Fruit fly (Drosophila melanogaster) whole organism, embryonic: ENCODE measurements around the gene BCAS2.

ENCODE experiments used
- ATbp ChIP-seq: fragments of 200-800 bp; sonication (Bioruptor generic); optimal IDR thresholded peaks from 2 replicates; lab custom pipeline; 2017; ENCODE audit warnings: missing biosample characterization, mild to moderate bottlenecking, missing genetic modification characterization, missing genetic modification reagents
- Atf3 ChIP-seq: fragments of 200-800 bp; sonication (Bioruptor generic); optimal IDR thresholded peaks from 3 replicates; lab custom pipeline; 2016; ENCODE audit warnings: missing biosample characterization, missing genetic modification characterization
- CG12942 ChIP-seq: fragments of 200-800 bp; sonication (Bioruptor generic); optimal IDR thresholded peaks from 3 replicates; lab custom pipeline; 2016; ENCODE audit warnings: missing biosample characterization, missing genetic modification characterization
- CG16815 ChIP-seq: fragments of 200-800 bp; sonication (Bioruptor generic); optimal IDR thresholded peaks from 3 replicates; lab custom pipeline; 2017; ENCODE audit warnings: missing biosample characterization, mild to moderate bottlenecking, missing genetic modification characterization
- CG17829 ChIP-seq: fragments of 200-800 bp; optimal IDR thresholded peaks from 2 replicates; lab custom pipeline; 2019; ENCODE audit warnings: missing biosample characterization, mild to moderate bottlenecking, missing genetic modification characterization, moderate library complexity
- CG18599 ChIP-seq: fragments of 200-800 bp; sonication (Bioruptor generic); optimal IDR thresholded peaks from 3 replicates; lab custom pipeline; 2017; ENCODE audit warnings: missing biosample characterization, missing genetic modification characterization, mild to moderate bottlenecking, moderate library complexity, missing genetic modification reagents
- CG2712 ChIP-seq: fragments of 200-800 bp; optimal IDR thresholded peaks from 3 replicates; lab custom pipeline; 2019; ENCODE audit warnings: missing biosample characterization, mild to moderate bottlenecking, missing genetic modification characterization, moderate library complexity
- CG2875 ChIP-seq: fragments of 200-800 bp; sonication (Bioruptor generic); optimal IDR thresholded peaks from 2 replicates; lab custom pipeline; 2017; ENCODE audit warnings: missing biosample characterization, mild to moderate bottlenecking, missing genetic modification characterization, missing genetic modification reagents
- CG30431 ChIP-seq: fragments of 200-800 bp; sonication (Bioruptor generic); optimal IDR thresholded peaks from 2 replicates; lab custom pipeline; 2017; ENCODE audit warnings: missing biosample characterization, missing genetic modification characterization
- CG3281 ChIP-seq: fragments of 200-800 bp; sonication (Bioruptor generic); optimal IDR thresholded peaks from 3 replicates; lab custom pipeline; 2017; ENCODE audit warnings: missing biosample characterization, mild to moderate bottlenecking, missing genetic modification characterization
- CG33557 ChIP-seq: fragments of 200-800 bp; sonication (Bioruptor generic); optimal IDR thresholded peaks from 2 replicates; lab custom pipeline; 2019; ENCODE audit warnings: missing biosample characterization, mild to moderate bottlenecking, missing genetic modification characterization, moderate library complexity
- CG34224 ChIP-seq: fragments of 200-800 bp; sonication (Bioruptor generic); IDR thresholded peaks from 3 replicates; pipeline ENCODE4 v1.3.6; 2022; ENCODE audit warnings: missing biosample characterization, missing genetic modification characterization; ENCODE audit not compliant: partially characterized antibody
- CG7928 ChIP-seq: fragments of 200-800 bp; sonication (Bioruptor generic); optimal IDR thresholded peaks from 2 replicates; lab custom pipeline; 2017; ENCODE audit warnings: missing biosample characterization, mild to moderate bottlenecking, missing genetic modification characterization
- CG9817 ChIP-seq: fragments of 200-800 bp; sonication (Bioruptor generic); optimal IDR thresholded peaks from 2 replicates; lab custom pipeline; 2018; ENCODE audit warnings: missing biosample characterization, mild to moderate bottlenecking, missing genetic modification characterization, moderate library complexity
- Dek ChIP-seq: fragments of 200-800 bp; sonication (Bioruptor generic); optimal IDR thresholded peaks from 3 replicates; lab custom pipeline; 2019; ENCODE audit warnings: missing biosample characterization, mild to moderate bottlenecking, missing genetic modification characterization, moderate library complexity
- Dll ChIP-seq: fragments of 200-800 bp; sonication (Bioruptor generic); IDR thresholded peaks from 4 replicates; pipeline ENCODE4 v1.3.6; 2022; ENCODE audit warnings: missing biosample characterization, missing genetic modification characterization; ENCODE audit not compliant: partially characterized antibody
- Doc3 ChIP-seq: fragments of 200-800 bp; sonication (Bioruptor generic); IDR thresholded peaks from 3 replicates; pipeline ENCODE4 v1.3.6; 2022; ENCODE audit warnings: missing biosample characterization, missing genetic modification characterization; ENCODE audit not compliant: partially characterized antibody
- Eip74EF ChIP-seq, 2 experiments: fragments of 200-800 bp in 1 of 2; fragments of >200 bp in 1 of 2; sonication (Bioruptor generic) in 1 of 2; optimal IDR thresholded peaks; 2 replicates each; lab custom pipeline; 2017 to 2019; ENCODE audit warnings: missing biosample characterization in 2 of 2, missing genetic modification characterization in 2 of 2, mild to moderate bottlenecking in 1 of 2, moderate library complexity in 1 of 2
- Gug ChIP-seq: fragments of 200-800 bp; sonication (Bioruptor generic); IDR thresholded peaks from 4 replicates; pipeline ENCODE4 v1.3.6; 2022; ENCODE audit warnings: missing biosample characterization, missing genetic modification characterization
- H2.0 ChIP-seq: fragments of 200-800 bp; sonication (Bioruptor generic); IDR thresholded peaks from 2 replicates; pipeline ENCODE4 v1.3.6; 2022; ENCODE audit warnings: missing biosample characterization, missing genetic modification characterization
- NC2β ChIP-seq: fragments of 200-800 bp; sonication (Bioruptor generic); optimal IDR thresholded peaks from 2 replicates; lab custom pipeline; 2016; ENCODE audit warnings: missing biosample characterization, missing genetic modification characterization
- Nf-YB ChIP-seq: fragments of 200-800 bp; sonication (Bioruptor generic); optimal IDR thresholded peaks from 3 replicates; lab custom pipeline; 2019; ENCODE audit warnings: missing biosample characterization, mild to moderate bottlenecking, missing genetic modification characterization, moderate library complexity
- Oli ChIP-seq: fragments of 200-800 bp; sonication (Bioruptor generic); optimal IDR thresholded peaks from 2 replicates; lab custom pipeline; 2018; ENCODE audit warnings: missing biosample characterization, mild to moderate bottlenecking, missing genetic modification characterization, moderate library complexity
- Poxn ChIP-seq: fragments of 200-800 bp; sonication (Bioruptor generic); IDR thresholded peaks from 2 replicates; pipeline ENCODE4 v1.3.6; 2022; ENCODE audit warnings: missing biosample characterization, missing genetic modification characterization
- Spps ChIP-seq: fragments of 200-800 bp; sonication (Bioruptor generic); optimal IDR thresholded peaks from 2 replicates; lab custom pipeline; 2018; ENCODE audit warnings: missing biosample characterization, mild to moderate bottlenecking, missing genetic modification characterization
- YL-1 ChIP-seq: fragments of 200-800 bp; sonication (Bioruptor generic); optimal IDR thresholded peaks from 3 replicates; lab custom pipeline; 2017; ENCODE audit warnings: missing biosample characterization, mild to moderate bottlenecking, missing genetic modification characterization
- al ChIP-seq: fragments of 200-800 bp; sonication (Bioruptor generic); IDR thresholded peaks from 2 replicates; pipeline ENCODE4 v1.3.6; 2022; ENCODE audit warnings: missing biosample characterization, missing genetic modification characterization
- aop ChIP-seq: fragments of 200-800 bp; sonication (Bioruptor generic); IDR thresholded peaks from 2 replicates; pipeline ENCODE4 v1.3.6; 2022; ENCODE audit warnings: missing biosample characterization, missing genetic modification characterization
- btn ChIP-seq: fragments of 200-800 bp; sonication (Bioruptor generic); optimal IDR thresholded peaks from 2 replicates; lab custom pipeline; 2016; ENCODE audit warnings: missing biosample characterization, missing genetic modification characterization
- dimm ChIP-seq: fragments of 200-800 bp; sonication (Bioruptor generic); IDR thresholded peaks from 2 replicates; pipeline ENCODE4 v1.3.6; 2022; ENCODE audit warnings: missing biosample characterization, missing genetic modification characterization
- dm ChIP-seq: fragments of 200-800 bp; sonication (Bioruptor generic); optimal IDR thresholded peaks from 3 replicates; lab custom pipeline; 2016; ENCODE audit warnings: missing biosample characterization, missing genetic modification characterization
- dysf ChIP-seq: fragments of 200-800 bp; sonication (Bioruptor generic); IDR thresholded peaks from 3 replicates; pipeline ENCODE4 v1.3.6; 2022; ENCODE audit warnings: missing biosample characterization, missing genetic modification characterization
- ems ChIP-seq: fragments of 200-800 bp; sonication (Bioruptor generic); optimal IDR thresholded peaks from 3 replicates; lab custom pipeline; 2016; ENCODE audit warnings: missing biosample characterization, missing genetic modification characterization
- exex ChIP-seq: fragments of 200-800 bp; sonication (Bioruptor generic); optimal IDR thresholded peaks from 4 replicates; lab custom pipeline; 2018; ENCODE audit warnings: missing biosample characterization, mild to moderate bottlenecking, missing genetic modification characterization, moderate library complexity
- hkb ChIP-seq, 2 experiments: fragments of 200-800 bp in 1 of 2; fragments of >200 bp in 1 of 2; sonication (Bioruptor generic) in 1 of 2; IDR thresholded peaks in 1 of 2; optimal IDR thresholded peaks in 1 of 2; 2 replicates each; pipeline versions ENCODE4 v1.3.6 to Lab custom; 2017 to 2022; ENCODE audit warnings: missing biosample characterization in 1 of 2, missing genetic modification characterization in 1 of 2
- nau ChIP-seq: fragments of 200-800 bp; sonication (Bioruptor generic); optimal IDR thresholded peaks from 3 replicates; lab custom pipeline; 2017; ENCODE audit warnings: missing biosample characterization, mild to moderate bottlenecking, missing genetic modification characterization, missing genetic modification reagents
- nmo ChIP-seq: fragments of 200-800 bp; sonication (Bioruptor generic); optimal IDR thresholded peaks from 2 replicates; lab custom pipeline; 2018; ENCODE audit warnings: missing biosample characterization, mild to moderate bottlenecking, missing genetic modification characterization, moderate library complexity
- org-1 ChIP-seq: fragments of 200-800 bp; sonication (Bioruptor generic); optimal IDR thresholded peaks from 2 replicates; lab custom pipeline; 2017; ENCODE audit warnings: missing biosample characterization, missing genetic modification characterization
- pita ChIP-seq: fragments of 200-800 bp; sonication (Bioruptor generic); optimal IDR thresholded peaks from 2 replicates; lab custom pipeline; 2017; ENCODE audit warnings: missing biosample characterization, mild to moderate bottlenecking, missing genetic modification characterization
- pzg ChIP-seq: fragments of 200-800 bp; sonication (Bioruptor generic); optimal IDR thresholded peaks from 3 replicates; lab custom pipeline; 2018; ENCODE audit warnings: missing biosample characterization, mild to moderate bottlenecking, missing genetic modification characterization, moderate library complexity
- ro ChIP-seq: fragments of 200-800 bp; sonication (Bioruptor generic); IDR thresholded peaks from 2 replicates; pipeline ENCODE4 v1.3.6; 2022; ENCODE audit warnings: missing biosample characterization, missing genetic modification characterization
- sens ChIP-seq: fragments of 200-800 bp; sonication (Bioruptor generic); peaks from one replicate; lab custom pipeline; 2016; ENCODE audit warnings: missing biosample characterization, missing genetic modification characterization
- slbo ChIP-seq: fragments of 200-800 bp; sonication (Bioruptor generic); IDR thresholded peaks from 2 replicates; pipeline ENCODE4 v1.3.6; 2022; ENCODE audit warnings: missing biosample characterization, missing genetic modification characterization
- ssp ChIP-seq: fragments of 200-800 bp; sonication (Bioruptor generic); IDR thresholded peaks from 2 replicates; pipeline ENCODE4 v1.3.6; 2022; ENCODE audit warnings: missing biosample characterization, missing genetic modification characterization
- tin ChIP-seq: fragments of 200-800 bp; sonication (Bioruptor generic); optimal IDR thresholded peaks from 3 replicates; lab custom pipeline; 2016; ENCODE audit warnings: missing biosample characterization, missing genetic modification characterization
- tll ChIP-seq, 2 experiments: fragments of 200-800 bp in 1 of 2; fragments of >200 bp in 1 of 2; sonication (Bioruptor generic) in 1 of 2; optimal IDR thresholded peaks; 2 replicates each; lab custom pipeline; 2017 to 2019; ENCODE audit warnings: missing biosample characterization in 2 of 2, missing genetic modification characterization in 2 of 2, mild to moderate bottlenecking in 1 of 2, moderate library complexity in 1 of 2
- unc-4 ChIP-seq: fragments of 200-800 bp; sonication (Bioruptor generic); IDR thresholded peaks from 2 replicates; pipeline ENCODE4 v1.3.6; 2022; ENCODE audit warnings: missing biosample characterization, missing genetic modification characterization; ENCODE audit not compliant: partially characterized antibody
- wor ChIP-seq: fragments of 200-800 bp; sonication (Bioruptor generic); IDR thresholded peaks from 2 replicates; pipeline ENCODE4 v1.3.6; 2022; ENCODE audit warnings: missing biosample characterization, missing genetic modification characterization

BCAS2 gene

DNA sequence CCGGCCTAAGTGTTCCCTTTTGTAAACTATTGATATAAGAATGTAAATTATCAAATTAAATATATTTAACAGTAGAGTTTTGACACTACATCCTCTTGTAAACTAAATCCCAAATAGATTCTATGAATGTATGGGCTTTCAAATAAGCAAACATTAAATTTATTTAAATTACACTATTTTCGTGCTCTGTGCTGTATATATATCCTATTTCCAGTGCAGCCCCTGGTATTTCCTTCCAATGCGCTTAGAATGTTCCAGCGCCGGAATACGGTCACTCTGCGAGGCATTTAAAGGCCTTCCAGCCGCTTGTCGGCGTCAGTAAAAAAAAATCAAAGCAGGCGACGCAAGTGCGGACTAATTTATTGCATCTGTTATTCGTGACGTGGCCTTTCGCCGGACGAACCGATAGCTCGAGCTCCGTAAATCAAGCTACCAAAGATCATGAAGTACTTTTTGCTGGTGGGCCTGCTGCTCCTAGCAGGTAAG, 26.3 kb upstream of the BCAS2 start, which contains the start of gene Gp93 (continued):
- peak; percentile 45 for TF ChIP-seq CG33557
- TF ChIP-seq ro (GFP tag; lab: Robert Waterston, UW), result peak; percentile 45; the same call in 1 of the 2 replicates
- no peak for TF ChIP-seq nau (GFP tag; lab: Kevin White, UChicago)
- peak; percentile 30 for TF ChIP-seq CG16815 (GFP tag; lab: Kevin White, UChicago)
- TF ChIP-seq sens (GFP tag; lab: Kevin White, UChicago), result no peak
- TF ChIP-seq slbo, result peak; percentile 86
- peak; percentile 50 for TF ChIP-seq exex (tag; lab: Kevin White, UChicago)
- TF ChIP-seq Poxn (GFP tag; lab: Robert Waterston, UW), result no peak
- peak; percentile 51; the same call in 1 of the 2 replicates for TF ChIP-seq al (GFP tag; lab: Robert Waterston, UW)
- peak; percentile 49 for TF ChIP-seq CG12942 (GFP tag; lab: Kevin White, UChicago)
- peak; percentile 31 for TF ChIP-seq tin (GFP tag; lab: Kevin White, UChicago)
- TF ChIP-seq Oli (tag; lab: Kevin White, UChicago), result peak; percentile 62
- TF ChIP-seq NC2β, result peak; percentile 41
- TF ChIP-seq Eip74EF (GFP tag; optimal IDR thresholded peaks at IDR 0.05; lab: Kevin White, UChicago), result no peak
- TF ChIP-seq Nf-YB (GFP tag; lab: Kevin White, UChicago), result peak; percentile 16
- no peak for TF ChIP-seq unc-4 (GFP tag; lab: Robert Waterston, UW)
- TF ChIP-seq CG2875 (GFP tag; lab: Kevin White, UChicago), result peak; percentile 18
- peak; percentile 35; the same call in 2 of the 4 replicates for TF ChIP-seq Gug (GFP tag; lab: Robert Waterston, UW)
- TF ChIP-seq Dll, result 0 out of 4 replicates have a peak, but pooled peaks have one; percentile 49
- 0 out of 2 replicates have a peak, but pooled peaks have one; percentile 19 for TF ChIP-seq wor (GFP tag; lab: Robert Waterston, UW)
- TF ChIP-seq nmo, result peak; percentile 57
- TF ChIP-seq CG17829 (tag; lab: Kevin White, UChicago), result peak; percentile 62
- peak; percentile 55; the same call in 1 of the 2 replicates for TF ChIP-seq H2.0 (GFP tag; lab: Robert Waterston, UW)
- no peak for TF ChIP-seq btn (GFP tag; lab: Kevin White, UChicago)
- TF ChIP-seq pita, result no peak
- peak; percentile 8 for TF ChIP-seq Spps (tag; lab: Kevin White, UChicago)
- peak; percentile 9 for TF ChIP-seq Atf3 (GFP tag; lab: Kevin White, UChicago)
- no peak for TF ChIP-seq Doc3 (GFP tag; lab: Robert Waterston, UW)
- peak; percentile 29 for TF ChIP-seq CG30431 (GFP tag; lab: Kevin White, UChicago)
- peak; percentile 48 for TF ChIP-seq CG3281 (GFP tag; lab: Kevin White, UChicago)
- TF ChIP-seq pzg, result peak; percentile 48
- TF ChIP-seq CG34224 (GFP tag; lab: Robert Waterston, UW), result peak; percentile 26; the same call in 1 of the 3 replicates
- no peak for TF ChIP-seq tll (GFP tag; optimal IDR thresholded peaks at IDR 0.05; lab: Kevin White, UChicago)
- peak; percentile 18 for TF ChIP-seq Dek (tag; lab: Kevin White, UChicago)
- TF ChIP-seq dm (GFP tag; lab: Kevin White, UChicago), result peak; percentile 20
- peak; percentile 41 for TF ChIP-seq ems (GFP tag; lab: Kevin White, UChicago)
- no peak for TF ChIP-seq aop (GFP tag; lab: Robert Waterston, UW)
- peak; percentile 19 for TF ChIP-seq CG7928 (GFP tag; lab: Kevin White, UChicago)
- peak; percentile 74 for TF ChIP-seq CG2712 (tag; lab: Kevin White, UChicago)
- TF ChIP-seq YL-1 (GFP tag; lab: Kevin White, UChicago), result peak; percentile 95
- TF ChIP-seq CG9817 (tag; lab: Kevin White, UChicago), result peak; percentile 46
- peak; percentile 54 for TF ChIP-seq ssp
- peak; percentile 2 for TF ChIP-seq org-1 (GFP tag; lab: Kevin White, UChicago)
- TF ChIP-seq ATbp (GFP tag; lab: Kevin White, UChicago), result peak; percentile 26
- TF ChIP-seq dimm (GFP tag; lab: Robert Waterston, UW), result peak; percentile 16; the same call in 1 of the 2 replicates
- no peak for TF ChIP-seq hkb (optimal IDR thresholded peaks at IDR 0.05; lab: Kevin White, UChicago)
- no peak for TF ChIP-seq hkb (GFP tag; IDR thresholded peaks at IDR 0.05; lab: Robert Waterston, UW)
- TF ChIP-seq CG18599 (GFP tag; lab: Kevin White, UChicago), result peak; percentile 30
- TF ChIP-seq dysf (GFP tag; lab: Robert Waterston, UW), result peak; percentile 72
